Fruit fly (Drosophila melanogaster) whole organism: ENCODE results near the gene CG2116.

ENCODE experiments used
- CG8478 ChIP-seq: fragments of >200 bp; optimal IDR thresholded peaks from 2 replicates; lab custom pipeline; 2018; ENCODE audit warnings: inconsistent platforms
- Dll ChIP-seq: fragments of >200 bp; optimal IDR thresholded peaks from 2 replicates; lab custom pipeline; 2017
- psq ChIP-seq: fragments of >200 bp; optimal IDR thresholded peaks from 2 replicates; lab custom pipeline; 2017

DNA sequence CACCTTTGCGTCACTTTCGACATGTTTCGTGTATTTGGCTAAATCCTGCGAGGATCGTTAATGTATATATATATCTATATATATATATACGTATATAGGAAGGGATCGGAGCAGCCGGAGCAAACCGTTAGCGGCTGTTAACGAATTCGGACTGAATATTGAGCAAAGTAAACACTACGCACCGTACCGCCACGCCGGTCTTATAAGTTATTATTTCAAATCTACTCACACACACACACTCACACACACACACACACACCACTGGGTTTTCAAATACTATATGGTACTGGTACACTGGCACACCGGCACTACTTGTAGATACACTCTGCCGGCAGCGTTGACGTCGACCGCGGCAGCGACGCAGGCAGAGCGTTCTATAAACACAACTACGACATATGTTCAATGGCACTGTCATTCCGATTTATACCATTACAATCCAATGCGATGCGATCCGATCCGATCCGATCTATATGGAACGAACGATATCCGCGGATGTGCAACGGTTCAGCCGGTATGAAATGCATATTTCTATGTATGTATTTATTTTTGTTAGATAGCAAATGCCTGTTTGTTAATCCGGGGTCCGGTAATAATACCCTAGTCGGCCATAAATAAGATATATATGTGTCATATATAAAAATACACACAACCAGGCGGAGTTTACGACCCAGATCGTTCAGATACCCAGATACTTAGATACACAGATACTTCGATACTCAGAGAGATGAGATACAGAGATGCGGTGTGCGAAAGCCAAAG, 48.0 kb upstream of the CG2116 start, which contains the start of gene Ldsdh1:
- TF ChIP-seq CG8478 (lab: Kevin White, UChicago) (no peak), psq (lab: Kevin White, UChicago) (no peak), Dll (lab: Kevin White, UChicago) (no peak)
